Worm (Caenorhabditis elegans) whole organism, L4 larva: ENCODE data around the gene W06D11.1.

Experiments used
- ZK546.5 ChIP-seq, 2 experiments: sonication (generic microtip); optimal IDR thresholded peaks; 2 replicates each; lab custom pipeline; 2017; ENCODE audit warnings: missing biosample characterization in 2 of 2, missing genetic modification characterization in 2 of 2
- dve-1 ChIP-seq: sonication (generic microtip); optimal IDR thresholded peaks from 2 replicates; lab custom pipeline; 2017; ENCODE audit warnings: antibody characterized with exemption, mild to moderate bottlenecking, missing genetic modification characterization, missing compliant biosample characterization; ENCODE audit not compliant: insufficient read depth
- fos-1 ChIP-seq: fragments of 150-350 bp; optimal IDR thresholded peaks from 2 replicates; lab custom pipeline; 2014; ENCODE audit warnings: missing biosample characterization, missing genetic modification characterization
- lin-13 ChIP-seq: fragments of 150-350 bp; optimal IDR thresholded peaks from 2 replicates; lab custom pipeline; 2014; ENCODE audit warnings: missing biosample characterization, missing genetic modification reagents, missing genetic modification characterization
- nhr-10 ChIP-seq: fragments of 150-350 bp; optimal IDR thresholded peaks from 2 replicates; lab custom pipeline; 2014; ENCODE audit warnings: missing biosample characterization, missing genetic modification characterization
- nhr-11 ChIP-seq: fragments of 150-350 bp; optimal IDR thresholded peaks from 2 replicates; lab custom pipeline; 2014; ENCODE audit warnings: missing biosample characterization, missing genetic modification characterization
- nhr-28 ChIP-seq: fragments of 150-350 bp; optimal IDR thresholded peaks from 2 replicates; lab custom pipeline; 2014; ENCODE audit warnings: missing biosample characterization, missing genetic modification characterization
- nhr-77 ChIP-seq: fragments of 150-350 bp; optimal IDR thresholded peaks from 2 replicates; lab custom pipeline; 2014; ENCODE audit warnings: missing biosample characterization, missing genetic modification characterization
- pqm-1 ChIP-seq: sonication (generic microtip); optimal IDR thresholded peaks from 2 replicates; lab custom pipeline; 2017; ENCODE audit warnings: missing biosample characterization, missing genetic modification characterization
- rbr-2 ChIP-seq: sonication (generic microtip); optimal IDR thresholded peaks from 2 replicates; lab custom pipeline; 2016; ENCODE audit warnings: missing genotype, missing genetic modification characterization, missing compliant biosample characterization
- unc-62 ChIP-seq, 3 experiments: fragments of 150-350 bp in 1 of 3; sonication (generic microtip); optimal IDR thresholded peaks in 2 of 3; peaks in 1 of 3; 1 replicate in 1 of 3; 2 replicates in 2 of 3; lab custom pipeline; 2014 to 2017; ENCODE audit warnings: missing biosample characterization in 3 of 3, missing genetic modification characterization in 3 of 3, missing genetic modification reagents in 3 of 3, missing genotype in 1 of 3
- ztf-11 ChIP-seq: fragments of 150-350 bp; optimal IDR thresholded peaks from 2 replicates; lab custom pipeline; 2014; ENCODE audit warnings: missing biosample characterization, missing genetic modification characterization
- ztf-7 ChIP-seq: fragments of 150-350 bp; optimal IDR thresholded peaks from 2 replicates; lab custom pipeline; 2014; ENCODE audit warnings: missing biosample characterization, missing genetic modification characterization

- TF ChIP-seq nhr-28 (tag; lab: Kevin White, UChicago), result no peak
- TF ChIP-seq rbr-2 (tag; lab: Kevin White, UChicago), result no peak
- TF ChIP-seq nhr-77, result no peak
- no peak for TF ChIP-seq unc-62 (GFP tag; optimal IDR thresholded peaks at IDR 0.05 in 1 of 2; lab: Kevin White, UChicago)
- TF ChIP-seq unc-62 (tag; optimal IDR thresholded peaks at IDR 0.05; lab: Kevin White, UChicago), result no peak
- no peak for TF ChIP-seq ztf-11 (tag; lab: Kevin White, UChicago)
- TF ChIP-seq ZK546.5 (tag; optimal IDR thresholded peaks at IDR 0.05; lab: Kevin White, UChicago), result no peak
- no peak for TF ChIP-seq nhr-11 (tag; lab: Kevin White, UChicago)
- TF ChIP-seq lin-13, result no peak
- TF ChIP-seq pqm-1 (tag; lab: Kevin White, UChicago), result no peak
- TF ChIP-seq ztf-7, result no peak
- no peak for TF ChIP-seq fos-1 (tag; lab: Kevin White, UChicago)
- no peak for TF ChIP-seq nhr-10 (tag; lab: Kevin White, UChicago)
- no peak for TF ChIP-seq dve-1 (tag; lab: Kevin White, UChicago)
These were observed 9.9 kb downstream of the W06D11.1 start for ce11 chrX:12304231-12304630.
